Worm (Caenorhabditis elegans) whole organism, young adult: ENCODE measurements around the gene C03A7.2.

Source experiments
- efl-1 ChIP-seq: fragments of 150-350 bp; optimal IDR thresholded peaks from 2 replicates; lab custom pipeline; 2014; ENCODE audit warnings: missing biosample characterization, missing genetic modification reagents, missing genetic modification characterization
- madf-3 ChIP-seq: fragments of 200-800 bp; sonication (Bioruptor generic); IDR thresholded peaks from 2 replicates; pipeline ENCODE4 v1.3.6; 2022; ENCODE audit warnings: missing genetic modification reagents, missing genetic modification characterization, missing compliant biosample characterization
- rec-8 ChIP-seq, 2 experiments: sonication (generic microtip); optimal IDR thresholded peaks; 2 replicates each; lab custom pipeline; 2016; ENCODE audit warnings: mild to moderate bottlenecking in 2 of 2, missing genetic modification characterization in 2 of 2, missing genetic modification reagents in 2 of 2, missing genotype in 2 of 2, missing biosample characterization in 1 of 2, missing compliant biosample characterization in 1 of 2, moderate library complexity in 1 of 2
- tbp1 ChIP-seq: fragments of 200-800 bp; sonication (Bioruptor generic); optimal IDR thresholded peaks from 2 replicates; lab custom pipeline; 2018; ENCODE audit warnings: mild to moderate bottlenecking, missing genetic modification characterization, missing compliant biosample characterization
- ztf-25 ChIP-seq: fragments of 200-800 bp; sonication (Bioruptor generic); IDR thresholded peaks from 2 replicates; pipeline ENCODE4 v1.3.6; 2022; ENCODE audit warnings: missing genetic modification reagents, missing genetic modification characterization, missing compliant biosample characterization

- TF ChIP-seq efl-1 (GFP tag; lab: Kevin White, UChicago) (no peak), madf-3 (GFP tag; lab: Robert Waterston, UW) (no peak), tbp1 (GFP tag; lab: Kevin White, UChicago) (no peak), ztf-25 (GFP tag; lab: Robert Waterston, UW) (no peak), rec-8 (tag; optimal IDR thresholded peaks at IDR 0.05; lab: Kevin White, UChicago) (no peak)
These were observed 37.2 kb upstream of the C03A7.2 start, which contains the start of gene F14F9.2 for ce11 chrV:5144541-5144940.
